Worm (Caenorhabditis elegans) whole organism, early embryonic: Measurements from ENCODE around the gene nhr-186.

Experiments
- B0310.2 ChIP-seq: sonication (generic microtip); optimal IDR thresholded peaks from 2 replicates; lab custom pipeline; 2016; ENCODE audit warnings: mild to moderate bottlenecking, missing genetic modification characterization, missing compliant biosample characterization
- ama-1 ChIP-seq: fragments of 150-350 bp; optimal IDR thresholded peaks from 2 replicates; lab custom pipeline; 2014
- ceh-13 ChIP-seq: fragments of 200-800 bp; sonication (Bioruptor generic); optimal IDR thresholded peaks from 2 replicates; lab custom pipeline; 2018; ENCODE audit warnings: mild to moderate bottlenecking, missing genetic modification characterization, missing compliant biosample characterization
- ceh-36 ChIP-seq: sonication (generic microtip); optimal IDR thresholded peaks from 2 replicates; lab custom pipeline; 2016; ENCODE audit warnings: missing genetic modification characterization, inconsistent platforms, missing compliant biosample characterization
- ets-7 ChIP-seq: sonication (generic microtip); optimal IDR thresholded peaks from 2 replicates; lab custom pipeline; 2016; ENCODE audit warnings: missing genotype, missing genetic modification characterization, missing compliant biosample characterization
- flt-1 ChIP-seq: fragments of 200-800 bp; sonication (Bioruptor generic); IDR thresholded peaks from 2 replicates; pipeline ENCODE4 v1.3.6; 2022; ENCODE audit warnings: missing genetic modification characterization, missing compliant biosample characterization
- hnd-1 ChIP-seq: sonication (generic microtip); optimal IDR thresholded peaks from 2 replicates; lab custom pipeline; 2016; ENCODE audit warnings: missing genetic modification characterization, missing compliant biosample characterization
- pes-1 ChIP-seq: fragments of 200-800 bp; sonication (Bioruptor generic); IDR thresholded peaks from 2 replicates; pipeline ENCODE4 v1.3.6; 2022; ENCODE audit warnings: missing genetic modification reagents, missing genetic modification characterization, missing compliant biosample characterization
- sea-1 ChIP-seq: fragments of 200-800 bp; sonication (Bioruptor generic); conservative IDR thresholded peaks from 2 replicates; pipeline ENCODE4 v1.3.6; 2022; ENCODE audit warnings: missing genetic modification characterization, missing compliant biosample characterization
- tra-4 ChIP-seq: sonication (generic microtip); optimal IDR thresholded peaks from 2 replicates; lab custom pipeline; 2017; ENCODE audit warnings: missing genetic modification characterization, missing compliant biosample characterization

DNA sequence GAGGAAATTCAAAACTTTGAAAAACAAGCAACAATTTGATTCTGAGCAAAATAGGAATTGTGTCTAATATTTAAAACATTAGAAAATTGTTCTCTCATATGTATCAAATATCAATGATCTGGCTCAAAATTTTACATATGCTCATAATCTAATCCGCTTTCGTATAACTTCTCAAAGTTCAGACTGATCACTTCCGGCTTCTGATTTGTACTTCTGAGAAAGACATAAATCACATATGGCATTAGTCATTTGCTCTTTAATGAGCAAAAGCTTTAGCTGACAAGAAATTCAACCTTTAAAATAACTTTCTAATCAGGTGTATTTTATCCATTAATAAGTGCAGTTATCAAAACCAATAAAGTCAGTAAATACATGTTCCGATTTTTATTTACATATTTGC is 1.2 kb upstream of the nhr-186 start:
- TF ChIP-seq ama-1 (no peak), B0310.2 (tag; lab: Kevin White, UChicago) (no peak), ceh-13 (GFP tag; lab: Kevin White, UChicago) (no peak), sea-1 (GFP tag; lab: Robert Waterston, UW) (no peak), hnd-1 (tag; lab: Kevin White, UChicago) (no peak), tra-4 (tag; lab: Kevin White, UChicago) (no peak), flt-1 (no peak), ceh-36 (no peak), pes-1 (GFP tag; lab: Robert Waterston, UW) (no peak), ets-7 (tag; lab: Kevin White, UChicago) (no peak)
